Fruit fly (Drosophila melanogaster) whole organism, embryonic: ENCODE results near the gene Plod.

Source experiments
- Abd-B ChIP-seq: fragments of 200-800 bp; sonication (Bioruptor generic); optimal IDR thresholded peaks from 2 replicates; lab custom pipeline; 2018; ENCODE audit warnings: missing biosample characterization, mild to moderate bottlenecking, missing genetic modification characterization, moderate library complexity
- Atf3 ChIP-seq: fragments of 200-800 bp; sonication (Bioruptor generic); optimal IDR thresholded peaks from 3 replicates; lab custom pipeline; 2016; ENCODE audit warnings: missing biosample characterization, missing genetic modification characterization
- Bdp1 ChIP-seq: fragments of 200-800 bp; sonication (Bioruptor generic); optimal IDR thresholded peaks from 3 replicates; lab custom pipeline; 2016; ENCODE audit warnings: missing biosample characterization, missing genetic modification characterization
- C15 ChIP-seq: fragments of 200-800 bp; sonication (Bioruptor generic); IDR thresholded peaks from 3 replicates; pipeline ENCODE4 v1.3.6; 2022; ENCODE audit warnings: missing biosample characterization, missing genetic modification characterization
- CG10267 ChIP-seq: fragments of 200-800 bp; sonication (Bioruptor generic); optimal IDR thresholded peaks from 2 replicates; lab custom pipeline; 2018; ENCODE audit warnings: missing biosample characterization, mild to moderate bottlenecking, missing genetic modification characterization, moderate library complexity
- CG10462 ChIP-seq: fragments of 200-800 bp; sonication (Bioruptor generic); optimal IDR thresholded peaks from 2 replicates; lab custom pipeline; 2016; ENCODE audit warnings: missing biosample characterization, missing genetic modification characterization
- CG10979 ChIP-seq: fragments of 200-800 bp; sonication (Bioruptor generic); optimal IDR thresholded peaks from 2 replicates; lab custom pipeline; 2018; ENCODE audit warnings: missing biosample characterization, mild to moderate bottlenecking, missing genetic modification characterization, moderate library complexity
- CG11504 ChIP-seq: fragments of 200-800 bp; sonication (Bioruptor generic); optimal IDR thresholded peaks from 3 replicates; lab custom pipeline; 2019; ENCODE audit warnings: missing biosample characterization, mild to moderate bottlenecking, missing genetic modification characterization, moderate library complexity
- CG13287 ChIP-seq: fragments of 200-800 bp; sonication (Bioruptor generic); IDR thresholded peaks from 2 replicates; pipeline ENCODE4 v1.3.6; 2022; ENCODE audit warnings: missing biosample characterization, missing genetic modification characterization; ENCODE audit not compliant: partially characterized antibody
- CG13296 ChIP-seq: fragments of 200-800 bp; sonication (Bioruptor generic); optimal IDR thresholded peaks from 3 replicates; lab custom pipeline; 2018; ENCODE audit warnings: missing biosample characterization, mild to moderate bottlenecking, missing genetic modification characterization
- CG14050 ChIP-seq: fragments of 200-800 bp; sonication (Bioruptor generic); IDR thresholded peaks from 3 replicates; pipeline ENCODE4 v1.3.6; 2022; ENCODE audit warnings: missing biosample characterization, missing genetic modification characterization
- CG14667 ChIP-seq: fragments of 200-800 bp; sonication (Bioruptor generic); IDR thresholded peaks from 2 replicates; pipeline ENCODE4 v1.3.6; 2022; ENCODE audit warnings: missing biosample characterization, missing genetic modification characterization
- CG16813 ChIP-seq: fragments of 200-800 bp; sonication (Bioruptor generic); IDR thresholded peaks from 3 replicates; pipeline ENCODE4 v1.3.6; 2022; ENCODE audit warnings: missing biosample characterization, missing genetic modification characterization; ENCODE audit not compliant: partially characterized antibody
- CG16815 ChIP-seq: fragments of 200-800 bp; sonication (Bioruptor generic); optimal IDR thresholded peaks from 3 replicates; lab custom pipeline; 2017; ENCODE audit warnings: missing biosample characterization, mild to moderate bottlenecking, missing genetic modification characterization
- CG30403 ChIP-seq: fragments of 200-800 bp; sonication (Bioruptor generic); optimal IDR thresholded peaks from 3 replicates; lab custom pipeline; 2016; ENCODE audit warnings: missing biosample characterization, missing genetic modification characterization
- CG30431 ChIP-seq: fragments of 200-800 bp; sonication (Bioruptor generic); optimal IDR thresholded peaks from 2 replicates; lab custom pipeline; 2017; ENCODE audit warnings: missing biosample characterization, missing genetic modification characterization
- CG3065 ChIP-seq: fragments of 200-800 bp; sonication (Bioruptor generic); optimal IDR thresholded peaks from 2 replicates; lab custom pipeline; 2016; ENCODE audit warnings: missing biosample characterization, missing genetic modification characterization
- CG3281 ChIP-seq: fragments of 200-800 bp; sonication (Bioruptor generic); optimal IDR thresholded peaks from 3 replicates; lab custom pipeline; 2017; ENCODE audit warnings: missing biosample characterization, mild to moderate bottlenecking, missing genetic modification characterization
- CG5245 ChIP-seq: fragments of 200-800 bp; sonication (Bioruptor generic); optimal IDR thresholded peaks from 3 replicates; lab custom pipeline; 2016; ENCODE audit warnings: missing biosample characterization, missing genetic modification characterization
- CG8765 ChIP-seq: fragments of 200-800 bp; sonication (Bioruptor generic); IDR thresholded peaks from 2 replicates; pipeline ENCODE4 v1.3.6; 2022; ENCODE audit warnings: missing biosample characterization, missing genetic modification characterization
- Deaf1 ChIP-seq: fragments of 200-800 bp; optimal IDR thresholded peaks from 3 replicates; lab custom pipeline; 2019; ENCODE audit warnings: missing biosample characterization, mild to moderate bottlenecking, missing genetic modification characterization, moderate library complexity
- Dip2 ChIP-seq: fragments of 200-800 bp; sonication (Bioruptor generic); IDR thresholded peaks from 2 replicates; pipeline ENCODE4 v1.3.6; 2022; ENCODE audit warnings: missing biosample characterization, missing genetic modification characterization
- E2f2 ChIP-seq: fragments of 200-800 bp; sonication (Bioruptor generic); IDR thresholded peaks from 2 replicates; pipeline ENCODE4 v1.3.6; 2022; ENCODE audit warnings: missing biosample characterization, missing genetic modification characterization
- Fer3 ChIP-seq: fragments of 200-800 bp; sonication (Bioruptor generic); optimal IDR thresholded peaks from 2 replicates; lab custom pipeline; 2018; ENCODE audit warnings: missing biosample characterization, mild to moderate bottlenecking, missing genetic modification characterization, moderate library complexity
- H2.0 ChIP-seq: fragments of 200-800 bp; sonication (Bioruptor generic); IDR thresholded peaks from 2 replicates; pipeline ENCODE4 v1.3.6; 2022; ENCODE audit warnings: missing biosample characterization, missing genetic modification characterization
- HLH54F ChIP-seq: fragments of 200-800 bp; sonication (Bioruptor generic); optimal IDR thresholded peaks from 3 replicates; lab custom pipeline; 2016; ENCODE audit warnings: missing biosample characterization, missing genetic modification characterization
- HmgZ ChIP-seq: fragments of 200-800 bp; sonication (Bioruptor generic); optimal IDR thresholded peaks from 2 replicates; lab custom pipeline; 2018; ENCODE audit warnings: missing biosample characterization, mild to moderate bottlenecking, missing genetic modification characterization
- Hr51 ChIP-seq, 2 experiments: fragments of 200-800 bp; sonication (Bioruptor generic); optimal IDR thresholded peaks; 2 replicates in 1 of 2; 3 replicates in 1 of 2; lab custom pipeline; 2016 to 2018; ENCODE audit warnings: missing biosample characterization in 2 of 2, missing genetic modification characterization in 2 of 2, mild to moderate bottlenecking in 1 of 2, moderate library complexity in 1 of 2
- Lhr ChIP-seq: fragments of 200-800 bp; sonication (Bioruptor generic); optimal IDR thresholded peaks from 3 replicates; lab custom pipeline; 2017; ENCODE audit warnings: mild to moderate bottlenecking, missing biosample characterization, missing genetic modification reagents, missing genetic modification characterization
- Med ChIP-seq: fragments of 200-800 bp; sonication (Bioruptor generic); peaks from one replicate; lab custom pipeline; 2016; ENCODE audit warnings: missing biosample characterization, missing genetic modification characterization, mild to moderate bottlenecking, inconsistent platforms, moderate library complexity
- NfI ChIP-seq: fragments of 200-800 bp; sonication (Bioruptor generic); optimal IDR thresholded peaks from 3 replicates; lab custom pipeline; 2018; ENCODE audit warnings: missing biosample characterization, mild to moderate bottlenecking, missing genetic modification characterization, moderate library complexity
- TFAM ChIP-seq: fragments of 200-800 bp; sonication (Bioruptor generic); optimal IDR thresholded peaks from 2 replicates; lab custom pipeline; 2017; ENCODE audit warnings: missing biosample characterization, missing genetic modification characterization, inconsistent platforms
- chn ChIP-seq: fragments of 200-800 bp; sonication (Bioruptor generic); optimal IDR thresholded peaks from 2 replicates; lab custom pipeline; 2016; ENCODE audit warnings: missing biosample characterization, missing genetic modification characterization
- croc ChIP-seq: fragments of 200-800 bp; sonication (Bioruptor generic); conservative IDR thresholded peaks from 3 replicates; pipeline ENCODE4 v1.3.6; 2022; ENCODE audit warnings: missing biosample characterization, missing genetic modification characterization
- disco-r ChIP-seq: fragments of 200-800 bp; sonication (Bioruptor generic); optimal IDR thresholded peaks from 2 replicates; lab custom pipeline; 2016; ENCODE audit warnings: missing biosample characterization, missing genetic modification characterization
- fd3F ChIP-seq: fragments of 200-800 bp; sonication (Bioruptor generic); optimal IDR thresholded peaks from 2 replicates; lab custom pipeline; 2018; ENCODE audit warnings: missing biosample characterization, mild to moderate bottlenecking, missing genetic modification characterization, moderate library complexity
- kay ChIP-seq: fragments of 200-800 bp; sonication (Bioruptor generic); optimal IDR thresholded peaks from 2 replicates; lab custom pipeline; 2016; ENCODE audit warnings: missing biosample characterization, missing genetic modification characterization
- lbe ChIP-seq: fragments of 200-800 bp; sonication (Bioruptor generic); optimal IDR thresholded peaks from 2 replicates; lab custom pipeline; 2016; ENCODE audit warnings: missing biosample characterization, mild to moderate bottlenecking, missing genetic modification characterization
- luna ChIP-seq: fragments of 200-800 bp; sonication (Bioruptor generic); optimal IDR thresholded peaks from 2 replicates; lab custom pipeline; 2016; ENCODE audit warnings: missing biosample characterization, missing genetic modification characterization
- prd ChIP-seq, 3 experiments: fragments of >200 bp in 2 of 3; fragments of 200-800 bp in 1 of 3; sonication (Bioruptor generic) in 1 of 3; optimal IDR thresholded peaks in 2 of 3; IDR thresholded peaks in 1 of 3; 2 replicates in 2 of 3; 3 replicates in 1 of 3; pipeline versions ENCODE4 v1.3.6 to Lab custom; 2017 to 2022; ENCODE audit warnings: missing biosample characterization in 1 of 3, missing genetic modification characterization in 1 of 3
- pum ChIP-seq: fragments of 200-800 bp; sonication (Bioruptor generic); optimal IDR thresholded peaks from 2 replicates; lab custom pipeline; 2016; ENCODE audit warnings: missing biosample characterization, missing genetic modification characterization
- sens-2 ChIP-seq: fragments of 200-800 bp; sonication (Bioruptor generic); IDR thresholded peaks from 2 replicates; pipeline ENCODE4 v1.3.6; 2022; ENCODE audit warnings: missing biosample characterization, missing genetic modification characterization
- sim ChIP-seq: fragments of 200-800 bp; sonication (Bioruptor generic); IDR thresholded peaks from 2 replicates; pipeline ENCODE4 v1.3.6; 2022; ENCODE audit warnings: missing biosample characterization, missing genetic modification characterization
- sisA ChIP-seq: fragments of 200-800 bp; sonication (Bioruptor generic); IDR thresholded peaks from 2 replicates; pipeline ENCODE4 v1.3.6; 2022; ENCODE audit warnings: missing biosample characterization, missing genetic modification characterization
- slou ChIP-seq: fragments of 200-800 bp; sonication (Bioruptor generic); optimal IDR thresholded peaks from 3 replicates; lab custom pipeline; 2016; ENCODE audit warnings: missing biosample characterization, missing genetic modification characterization
- tna ChIP-seq: fragments of 200-800 bp; sonication (Bioruptor generic); IDR thresholded peaks from 2 replicates; pipeline ENCODE4 v1.3.6; 2022; ENCODE audit warnings: missing biosample characterization, missing genetic modification characterization; ENCODE audit not compliant: partially characterized antibody
- wek ChIP-seq: fragments of 200-800 bp; sonication (Bioruptor generic); optimal IDR thresholded peaks from 3 replicates; lab custom pipeline; 2018; ENCODE audit warnings: missing biosample characterization, mild to moderate bottlenecking, missing genetic modification characterization, moderate library complexity
- zfh1 ChIP-seq: fragments of 200-800 bp; sonication (Bioruptor generic); IDR thresholded peaks from 3 replicates; pipeline ENCODE4 v1.3.6; 2022; ENCODE audit warnings: missing biosample characterization, missing genetic modification characterization
- zfh2 ChIP-seq: fragments of 200-800 bp; sonication (Bioruptor generic); optimal IDR thresholded peaks from 2 replicates; lab custom pipeline; 2016; ENCODE audit warnings: missing biosample characterization, missing genetic modification characterization

Gene Plod

dm6 chr3L:11251721-11252423 is 46.1 kb upstream of the Plod start, which contains the start of gene scyl (continued):
- TF ChIP-seq lbe: peak; percentile 62
- TF ChIP-seq HLH54F (GFP tag; lab: Kevin White, UChicago): peak; percentile 53
- peak; percentile 56 for TF ChIP-seq wek (GFP tag; lab: Kevin White, UChicago)
- no peak for TF ChIP-seq CG8765 (GFP tag; lab: Robert Waterston, UW)
- no peak for TF ChIP-seq prd (optimal IDR thresholded peaks at IDR 0.05; lab: Kevin White, UChicago)
- TF ChIP-seq prd (GFP tag; IDR thresholded peaks at IDR 0.05; lab: Robert Waterston, UW): peak; percentile 43; the same call in 2 of the 3 replicates
- peak; percentile 23 to 26 for TF ChIP-seq Hr51 (GFP tag; optimal IDR thresholded peaks at IDR 0.05; lab: Kevin White, UChicago)
- TF ChIP-seq Abd-B (GFP tag; lab: Kevin White, UChicago): no peak
- no peak for TF ChIP-seq Lhr (GFP tag; lab: Kevin White, UChicago)
- peak; percentile 78 for TF ChIP-seq zfh1
- TF ChIP-seq CG16813 (GFP tag; lab: Robert Waterston, UW): no peak; the same call in 2 of the 3 replicates
- TF ChIP-seq Fer3 (tag; lab: Kevin White, UChicago): peak; percentile 48
- TF ChIP-seq CG14667: no peak
- TF ChIP-seq CG5245 (GFP tag; lab: Kevin White, UChicago): peak; percentile 39
- TF ChIP-seq disco-r (GFP tag; lab: Kevin White, UChicago): peak; percentile 14
- TF ChIP-seq sens-2 (GFP tag; lab: Robert Waterston, UW): no peak; the same call in 1 of the 2 replicates
- TF ChIP-seq H2.0 (GFP tag; lab: Robert Waterston, UW): no peak
- no peak for TF ChIP-seq sisA (GFP tag; lab: Robert Waterston, UW)
- TF ChIP-seq Dip2 (GFP tag; lab: Robert Waterston, UW): no peak
- TF ChIP-seq Bdp1: peak; percentile 49
- TF ChIP-seq C15 (GFP tag; lab: Robert Waterston, UW): peak; percentile 53; the same call in 1 of the 3 replicates
- peak; percentile 76 for TF ChIP-seq Deaf1
- no peak for TF ChIP-seq luna
- 0 out of 2 replicates have a peak, but pooled peaks have one; percentile 38 for TF ChIP-seq sim (GFP tag; lab: Robert Waterston, UW)
- no peak for TF ChIP-seq CG30403 (GFP tag; lab: Kevin White, UChicago)
- TF ChIP-seq CG10267 (tag; lab: Kevin White, UChicago): peak; percentile 20
- peak; percentile 59 for TF ChIP-seq CG13296 (GFP tag; lab: Kevin White, UChicago)
- no peak for TF ChIP-seq CG10462 (GFP tag; lab: Kevin White, UChicago)
- TF ChIP-seq CG16815 (GFP tag; lab: Kevin White, UChicago): no peak
- TF ChIP-seq CG3065: no peak
- peak; percentile 98 for TF ChIP-seq Med (GFP tag; lab: Kevin White, UChicago)
- TF ChIP-seq CG11504: peak; percentile 63
- peak; percentile 69 for TF ChIP-seq HmgZ (tag; lab: Kevin White, UChicago)
- TF ChIP-seq pum (GFP tag; lab: Kevin White, UChicago): no peak
- no peak for TF ChIP-seq CG30431 (GFP tag; lab: Kevin White, UChicago)
- peak; percentile 68; the same call in 1 of the 2 replicates for TF ChIP-seq CG13287
- TF ChIP-seq tna (GFP tag; lab: Robert Waterston, UW): peak; percentile 36; the same call in 1 of the 2 replicates
- peak; percentile 36 for TF ChIP-seq Atf3 (GFP tag; lab: Kevin White, UChicago)
- TF ChIP-seq E2f2 (GFP tag; lab: Robert Waterston, UW): peak; percentile 30; the same call in 1 of the 2 replicates
- no peak for TF ChIP-seq TFAM (GFP tag; lab: Kevin White, UChicago)
- TF ChIP-seq chn (GFP tag; lab: Kevin White, UChicago): peak; percentile 33
- TF ChIP-seq slou (GFP tag; lab: Kevin White, UChicago): no peak
- peak; percentile 6 for TF ChIP-seq zfh2 (GFP tag; lab: Kevin White, UChicago)
- peak; percentile 36; the same call in 2 of the 3 replicates for TF ChIP-seq CG14050 (GFP tag; lab: Robert Waterston, UW)
- peak; percentile 62 for TF ChIP-seq CG3281
- TF ChIP-seq NfI (GFP tag; lab: Kevin White, UChicago): peak; percentile 36
- TF ChIP-seq kay: no peak
- TF ChIP-seq CG10979: peak; percentile 18
- no peak for TF ChIP-seq croc (GFP tag; lab: Robert Waterston, UW)
- no peak for TF ChIP-seq fd3F
